Fruit fly (Drosophila melanogaster) whole organism, wandering third instar larva: ENCODE data around the gene Tep3.

Experiments used
- Myc ChIP-seq: fragments of >200 bp; optimal IDR thresholded peaks from 2 replicates; lab custom pipeline; 2017
- foxo ChIP-seq, 2 experiments: fragments of 200-800 bp; sonication (Bioruptor generic); optimal IDR thresholded peaks; 2 replicates in 1 of 2; 3 replicates in 1 of 2; lab custom pipeline; 2016 to 2017; ENCODE audit warnings: missing biosample characterization in 2 of 2, missing genetic modification characterization in 2 of 2
- fru ChIP-seq: fragments of 200-800 bp; sonication (Bioruptor generic); optimal IDR thresholded peaks from 3 replicates; lab custom pipeline; 2016; ENCODE audit warnings: missing biosample characterization, mild to moderate bottlenecking, missing genetic modification characterization
- rgr ChIP-seq: fragments of 200-800 bp; sonication (Bioruptor generic); optimal IDR thresholded peaks from 3 replicates; lab custom pipeline; 2016; ENCODE audit warnings: missing biosample characterization, mild to moderate bottlenecking, missing genetic modification characterization
- usp ChIP-seq: fragments of >200 bp; optimal IDR thresholded peaks from 2 replicates; lab custom pipeline; 2017; ENCODE audit warnings: missing biosample characterization, missing genetic modification characterization

dm6 chr2L:7660087-7660486 lies 42.5 kb upstream of the Tep3 start:
- no peak for TF ChIP-seq Myc (lab: Kevin White, UChicago)
- no peak for TF ChIP-seq usp
- no peak for TF ChIP-seq fru (GFP tag; lab: Kevin White, UChicago)
- no peak for TF ChIP-seq foxo (GFP tag; optimal IDR thresholded peaks at IDR 0.05; lab: Kevin White, UChicago)
- no peak for TF ChIP-seq rgr (GFP tag; lab: Kevin White, UChicago)
